Worm (Caenorhabditis elegans) whole organism, L3 larva: ENCODE results near the gene hst-6.

Experiments
- elt-3 ChIP-seq, 3 experiments: fragments of 150-350 bp in 1 of 3; sonication (generic microtip) in 2 of 3; optimal IDR thresholded peaks; 2 replicates in 2 of 3; 4 replicates in 1 of 3; lab custom pipeline; 2014 to 2017; ENCODE audit warnings: missing biosample characterization in 3 of 3, missing genetic modification characterization in 3 of 3
- nhr-12 ChIP-seq: fragments of 150-350 bp; optimal IDR thresholded peaks from 2 replicates; lab custom pipeline; 2014; ENCODE audit warnings: missing biosample characterization, missing genetic modification characterization
- skn-1 ChIP-seq: fragments of 150-350 bp; optimal IDR thresholded peaks from 2 replicates; lab custom pipeline; 2014; ENCODE audit warnings: missing biosample characterization, missing genetic modification characterization

DNA sequence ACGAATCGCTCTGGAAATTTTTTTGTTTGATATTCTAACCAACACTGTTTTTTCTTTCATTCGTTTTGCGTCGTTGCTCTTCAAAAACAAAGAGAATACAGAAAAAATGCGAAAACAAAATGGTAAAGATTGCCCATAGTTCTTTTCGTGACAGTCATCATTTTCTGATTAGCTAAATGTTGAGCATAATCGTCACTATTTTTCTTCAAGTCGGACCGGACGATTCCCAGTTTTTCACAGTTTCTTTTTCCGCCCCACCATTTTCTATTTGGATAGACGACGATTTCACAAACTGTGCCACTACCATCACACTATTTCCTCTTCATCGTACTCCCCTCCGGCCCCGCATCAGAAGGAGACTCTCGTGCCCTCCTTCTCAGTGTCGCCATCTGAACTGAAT lies 11.8 kb upstream of the hst-6 start:
- TF ChIP-seq nhr-12 (no peak), elt-3 (tag; optimal IDR thresholded peaks at IDR 0.05; lab: Kevin White, UChicago) (no peak), skn-1 (tag; lab: Kevin White, UChicago) (no peak)
